Fruit fly (Drosophila melanogaster): ENCODE data around the gene CG14915.

DNA sequence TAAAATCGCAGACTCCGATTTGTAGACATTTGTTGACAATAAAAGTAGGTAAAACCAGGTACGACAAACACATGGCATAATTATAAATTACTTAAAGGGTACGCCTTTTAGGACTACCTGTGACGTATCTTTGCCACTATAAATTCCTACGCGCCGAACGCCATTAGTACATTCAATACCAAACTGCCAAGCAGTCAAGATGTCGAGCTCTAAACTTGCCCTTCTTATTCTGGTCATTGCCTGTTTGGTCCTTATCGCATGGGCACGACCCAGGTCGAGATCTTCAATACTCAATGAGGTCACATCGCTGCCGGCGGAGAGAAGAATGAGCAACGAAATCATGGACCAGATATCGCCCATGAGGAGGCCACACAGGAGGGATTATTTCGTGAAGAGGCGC lies at the start of gene CG14915:
- TF ChIP-seq fru (GFP tag; optimal IDR thresholded peaks at IDR 0.05): no peak
- no peak for TF ChIP-seq pan (optimal IDR thresholded peaks at IDR 0.05)
- no peak for TF ChIP-seq Abd-B (GFP tag; optimal IDR thresholded peaks at IDR 0.05)
- no peak for TF ChIP-seq dsf (GFP tag; optimal IDR thresholded peaks at IDR 0.05; ENCODE audit: borderline replicate concordance)
- no peak for TF ChIP-seq Myc (optimal IDR thresholded peaks at IDR 0.05)
